Fruit fly (Drosophila melanogaster) whole organism, embryonic: Measurements from ENCODE around the gene CG10477.

Experiments
- Ada2b ChIP-seq: fragments of 200-800 bp; sonication (Bioruptor generic); IDR thresholded peaks from 2 replicates; pipeline ENCODE4 v1.3.6; 2022; ENCODE audit warnings: missing biosample characterization, missing genetic modification characterization
- Atf6 ChIP-seq: fragments of 200-800 bp; sonication (Bioruptor generic); IDR thresholded peaks from 2 replicates; pipeline ENCODE4 v1.3.6; 2022; ENCODE audit warnings: missing biosample characterization, missing genetic modification characterization
- CG11504 ChIP-seq: fragments of 200-800 bp; sonication (Bioruptor generic); optimal IDR thresholded peaks from 3 replicates; lab custom pipeline; 2019; ENCODE audit warnings: missing biosample characterization, mild to moderate bottlenecking, missing genetic modification characterization, moderate library complexity
- CG12219 ChIP-seq: fragments of 200-800 bp; sonication (Bioruptor generic); optimal IDR thresholded peaks from 3 replicates; lab custom pipeline; 2018; ENCODE audit warnings: missing biosample characterization, mild to moderate bottlenecking, missing genetic modification characterization
- CG13894 ChIP-seq: fragments of 200-800 bp; sonication (Bioruptor generic); optimal IDR thresholded peaks from 3 replicates; lab custom pipeline; 2018; ENCODE audit warnings: missing biosample characterization, mild to moderate bottlenecking, missing genetic modification characterization, moderate library complexity
- CG14860 ChIP-seq: fragments of 200-800 bp; sonication (Bioruptor generic); IDR thresholded peaks from 3 replicates; pipeline ENCODE4 v1.3.6; 2022; ENCODE audit warnings: missing biosample characterization, missing genetic modification characterization; ENCODE audit not compliant: partially characterized antibody
- CG18599 ChIP-seq: fragments of 200-800 bp; sonication (Bioruptor generic); optimal IDR thresholded peaks from 3 replicates; lab custom pipeline; 2017; ENCODE audit warnings: missing biosample characterization, missing genetic modification characterization, mild to moderate bottlenecking, moderate library complexity, missing genetic modification reagents
- CG2889 ChIP-seq: fragments of 200-800 bp; sonication (Bioruptor generic); IDR thresholded peaks from 3 replicates; pipeline ENCODE4 v1.3.6; 2022; ENCODE audit warnings: missing biosample characterization, missing genetic modification characterization
- CG31224 ChIP-seq: fragments of 200-800 bp; sonication (Bioruptor generic); IDR thresholded peaks from 2 replicates; pipeline ENCODE4 v1.3.6; 2022; ENCODE audit warnings: missing biosample characterization, missing genetic modification characterization
- CG3407 ChIP-seq: fragments of 200-800 bp; sonication (Bioruptor generic); optimal IDR thresholded peaks from 2 replicates; lab custom pipeline; 2018; ENCODE audit warnings: missing biosample characterization, mild to moderate bottlenecking, missing genetic modification characterization
- CG4820 ChIP-seq: fragments of 200-800 bp; sonication (Bioruptor generic); optimal IDR thresholded peaks from 3 replicates; lab custom pipeline; 2016; ENCODE audit warnings: missing biosample characterization, missing genetic modification characterization
- CG5953 ChIP-seq: fragments of 200-800 bp; sonication (Bioruptor generic); IDR thresholded peaks from 2 replicates; pipeline ENCODE4 v1.3.6; 2022; ENCODE audit warnings: missing biosample characterization, missing genetic modification characterization
- CG6272 ChIP-seq: fragments of 200-800 bp; sonication (Bioruptor generic); IDR thresholded peaks from 2 replicates; pipeline ENCODE4 v1.3.6; 2022; ENCODE audit warnings: missing biosample characterization, missing genetic modification characterization
- CG6791 ChIP-seq: fragments of 200-800 bp; sonication (Bioruptor generic); IDR thresholded peaks from 3 replicates; pipeline ENCODE4 v1.3.6; 2022; ENCODE audit warnings: missing biosample characterization, missing genetic modification characterization; ENCODE audit not compliant: partially characterized antibody
- CG8089 ChIP-seq: fragments of 200-800 bp; sonication (Bioruptor generic); optimal IDR thresholded peaks from 3 replicates; lab custom pipeline; 2016; ENCODE audit warnings: missing biosample characterization, missing genetic modification characterization
- CG8765 ChIP-seq: fragments of 200-800 bp; sonication (Bioruptor generic); IDR thresholded peaks from 2 replicates; pipeline ENCODE4 v1.3.6; 2022; ENCODE audit warnings: missing biosample characterization, missing genetic modification characterization
- CrebB ChIP-seq: fragments of 200-800 bp; sonication (Bioruptor generic); optimal IDR thresholded peaks from 3 replicates; lab custom pipeline; 2018; ENCODE audit warnings: missing biosample characterization, mild to moderate bottlenecking, missing genetic modification characterization
- Deaf1 ChIP-seq: fragments of 200-800 bp; optimal IDR thresholded peaks from 3 replicates; lab custom pipeline; 2019; ENCODE audit warnings: missing biosample characterization, mild to moderate bottlenecking, missing genetic modification characterization, moderate library complexity
- Ets65A ChIP-seq: fragments of 200-800 bp; sonication (Bioruptor generic); peaks from one replicate; lab custom pipeline; 2016; ENCODE audit warnings: missing biosample characterization, missing genetic modification characterization
- Ets97D ChIP-seq: fragments of 200-800 bp; sonication (Bioruptor generic); optimal IDR thresholded peaks from 3 replicates; lab custom pipeline; 2016; ENCODE audit warnings: missing biosample characterization, missing genetic modification characterization
- HLH54F ChIP-seq: fragments of 200-800 bp; sonication (Bioruptor generic); optimal IDR thresholded peaks from 3 replicates; lab custom pipeline; 2016; ENCODE audit warnings: missing biosample characterization, missing genetic modification characterization
- Hmr ChIP-seq: fragments of 200-800 bp; sonication (Bioruptor generic); optimal IDR thresholded peaks from 3 replicates; lab custom pipeline; 2017; ENCODE audit warnings: mild to moderate bottlenecking, missing biosample characterization, missing genetic modification reagents, missing genetic modification characterization
- Med ChIP-seq: fragments of 200-800 bp; sonication (Bioruptor generic); peaks from one replicate; lab custom pipeline; 2016; ENCODE audit warnings: missing biosample characterization, missing genetic modification characterization, mild to moderate bottlenecking, inconsistent platforms, moderate library complexity
- Mrtf ChIP-seq: fragments of 200-800 bp; sonication (Bioruptor generic); IDR thresholded peaks from 3 replicates; pipeline ENCODE4 v1.3.6; 2022; ENCODE audit warnings: missing biosample characterization, missing genetic modification characterization
- Myb ChIP-seq: fragments of 200-800 bp; sonication (Bioruptor generic); optimal IDR thresholded peaks from 2 replicates; lab custom pipeline; 2016; ENCODE audit warnings: missing biosample characterization, missing genetic modification characterization
- Nf-YC ChIP-seq: fragments of 200-800 bp; optimal IDR thresholded peaks from 3 replicates; lab custom pipeline; 2019; ENCODE audit warnings: missing biosample characterization, mild to moderate bottlenecking, missing genetic modification characterization, moderate library complexity
- Vsx1 ChIP-seq: fragments of 200-800 bp; sonication (Bioruptor generic); optimal IDR thresholded peaks from 2 replicates; lab custom pipeline; 2017; ENCODE audit warnings: missing biosample characterization, mild to moderate bottlenecking, missing genetic modification characterization, missing genetic modification reagents
- abd-A ChIP-seq: fragments of 200-800 bp; sonication (Bioruptor generic); optimal IDR thresholded peaks from 3 replicates; lab custom pipeline; 2019; ENCODE audit warnings: missing biosample characterization, mild to moderate bottlenecking, missing genetic modification characterization, moderate library complexity
- amos ChIP-seq: fragments of 200-800 bp; sonication (Bioruptor generic); IDR thresholded peaks from 2 replicates; pipeline ENCODE4 v1.3.6; 2022; ENCODE audit warnings: missing biosample characterization, missing genetic modification characterization; ENCODE audit not compliant: partially characterized antibody
- cg ChIP-seq: fragments of 200-800 bp; sonication (Bioruptor generic); optimal IDR thresholded peaks from 3 replicates; lab custom pipeline; 2019; ENCODE audit warnings: missing biosample characterization, mild to moderate bottlenecking, missing genetic modification characterization, moderate library complexity
- chinmo ChIP-seq: fragments of 200-800 bp; sonication (Bioruptor generic); IDR thresholded peaks from 4 replicates; pipeline ENCODE4 v1.3.6; 2022; ENCODE audit warnings: missing biosample characterization, missing genetic modification characterization; ENCODE audit not compliant: partially characterized antibody
- eve ChIP-seq, 2 experiments: fragments of >200 bp; optimal IDR thresholded peaks; 2 replicates each; lab custom pipeline; 2017; ENCODE audit warnings: missing biosample characterization in 2 of 2, missing genetic modification characterization in 2 of 2
- ewg ChIP-seq: fragments of 200-800 bp; sonication (Bioruptor generic); optimal IDR thresholded peaks from 3 replicates; lab custom pipeline; 2017; ENCODE audit warnings: mild to moderate bottlenecking, missing biosample characterization, missing genetic modification reagents, missing genetic modification characterization
- fd96Cb ChIP-seq: fragments of 200-800 bp; sonication (Bioruptor generic); optimal IDR thresholded peaks from 2 replicates; lab custom pipeline; 2018; ENCODE audit warnings: missing biosample characterization, mild to moderate bottlenecking, missing genetic modification characterization, moderate library complexity
- kni ChIP-seq: fragments of 200-800 bp; sonication (Bioruptor generic); optimal IDR thresholded peaks from 3 replicates; lab custom pipeline; 2017; ENCODE audit warnings: mild to moderate bottlenecking, missing biosample characterization, missing genetic modification reagents, missing genetic modification characterization
- lov ChIP-seq, 2 experiments: fragments of 200-800 bp in 1 of 2; fragments of >200 bp in 1 of 2; sonication (Bioruptor generic) in 1 of 2; IDR thresholded peaks in 1 of 2; optimal IDR thresholded peaks in 1 of 2; 2 replicates in 1 of 2; 3 replicates in 1 of 2; pipeline versions ENCODE4 v1.3.6 to Lab custom; 2017 to 2022; ENCODE audit warnings: missing biosample characterization in 1 of 2, missing genetic modification characterization in 1 of 2
- luna ChIP-seq: fragments of 200-800 bp; sonication (Bioruptor generic); optimal IDR thresholded peaks from 2 replicates; lab custom pipeline; 2016; ENCODE audit warnings: missing biosample characterization, missing genetic modification characterization
- nerfin-1 ChIP-seq: fragments of 200-800 bp; sonication (Bioruptor generic); optimal IDR thresholded peaks from 3 replicates; lab custom pipeline; 2019; ENCODE audit warnings: missing biosample characterization, mild to moderate bottlenecking, missing genetic modification characterization, moderate library complexity
- org-1 ChIP-seq: fragments of 200-800 bp; sonication (Bioruptor generic); optimal IDR thresholded peaks from 2 replicates; lab custom pipeline; 2017; ENCODE audit warnings: missing biosample characterization, missing genetic modification characterization
- ranshi ChIP-seq: fragments of 200-800 bp; sonication (Bioruptor generic); IDR thresholded peaks from 2 replicates; pipeline ENCODE4 v1.3.6; 2022; ENCODE audit warnings: missing biosample characterization, missing genetic modification characterization
- ro ChIP-seq: fragments of 200-800 bp; sonication (Bioruptor generic); IDR thresholded peaks from 2 replicates; pipeline ENCODE4 v1.3.6; 2022; ENCODE audit warnings: missing biosample characterization, missing genetic modification characterization
- scrt ChIP-seq: fragments of 200-800 bp; sonication (Bioruptor generic); optimal IDR thresholded peaks from 2 replicates; lab custom pipeline; 2018; ENCODE audit warnings: missing biosample characterization, mild to moderate bottlenecking, missing genetic modification characterization, moderate library complexity
- sd ChIP-seq: fragments of 200-800 bp; sonication (Bioruptor generic); optimal IDR thresholded peaks from 3 replicates; lab custom pipeline; 2018; ENCODE audit warnings: missing biosample characterization, mild to moderate bottlenecking, missing genetic modification characterization, moderate library complexity
- sima ChIP-seq: fragments of 200-800 bp; sonication (Bioruptor generic); optimal IDR thresholded peaks from 2 replicates; lab custom pipeline; 2016; ENCODE audit warnings: missing biosample characterization, missing genetic modification characterization

CG10477 gene

DNA sequence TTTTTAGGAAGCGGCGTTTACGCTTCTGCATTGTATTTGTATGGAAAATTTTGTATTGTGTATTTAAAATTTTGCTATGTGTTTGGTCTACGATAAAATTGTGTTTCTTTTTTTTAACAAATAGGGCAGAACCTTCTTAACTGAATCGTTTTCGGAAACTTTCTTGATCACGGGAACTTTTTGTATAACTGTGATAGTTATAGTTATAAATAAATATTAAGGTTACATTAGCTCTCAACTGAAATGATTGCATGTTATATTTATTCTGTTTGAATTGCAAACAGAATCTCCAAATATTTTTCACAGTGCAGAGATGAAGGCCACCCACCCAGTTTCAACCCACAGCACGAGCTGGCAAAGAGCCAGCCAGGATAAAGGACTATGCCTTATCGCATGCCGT is 23.5 kb downstream of the CG10477 start, which contains the start of gene alphaKap4:
TSS of gene alphaKap4 (minus strand) at position 101 of the 400 bp plus-strand sequence.
- TF ChIP-seq CG8765 (GFP tag; lab: Robert Waterston, UW) = no peak
- no peak for TF ChIP-seq Ada2b (GFP tag; lab: Robert Waterston, UW)
- no peak for TF ChIP-seq sd
- TF ChIP-seq Atf6 (GFP tag; lab: Robert Waterston, UW) = no peak
- no peak for TF ChIP-seq sima
- TF ChIP-seq Vsx1 (GFP tag; lab: Kevin White, UChicago) = no peak
- no peak for TF ChIP-seq CG6791
- no peak for TF ChIP-seq CG12219 (GFP tag; lab: Kevin White, UChicago)
- no peak for TF ChIP-seq luna (GFP tag; lab: Kevin White, UChicago)
- TF ChIP-seq CG4820 (GFP tag; lab: Kevin White, UChicago) = no peak
- TF ChIP-seq CrebB (tag; lab: Kevin White, UChicago) = no peak

- TF ChIP-seq Deaf1 (tag; lab: Kevin White, UChicago) (peak; percentile 49), ro (GFP tag; lab: Robert Waterston, UW) (no peak), abd-A (tag; lab: Kevin White, UChicago) (peak; percentile 69), CG13894 (tag; lab: Kevin White, UChicago) (peak; percentile 10), CG5953 (GFP tag; lab: Robert Waterston, UW) (0 out of 2 replicates have a peak, but pooled peaks have one; percentile 4), kni (GFP tag; lab: Kevin White, UChicago) (no peak), HLH54F (GFP tag; lab: Kevin White, UChicago) (no peak), CG8089 (GFP tag; lab: Kevin White, UChicago) (no peak), CG31224 (GFP tag; lab: Robert Waterston, UW) (peak; percentile 96), cg (GFP tag; lab: Kevin White, UChicago) (peak; percentile 50), CG11504 (tag; lab: Kevin White, UChicago) (peak; percentile 98), CG18599 (GFP tag; lab: Kevin White, UChicago) (peak; percentile 16)
These were observed 33.5 kb downstream of the CG10477 start for dm6 chr3L:6000938-6001337.

- TF ChIP-seq Ets97D = peak; percentile 17
- TF ChIP-seq Ets65A = peak; percentile 70
- peak; percentile 53 for TF ChIP-seq abd-A (tag; lab: Kevin White, UChicago)
- TF ChIP-seq org-1 (GFP tag; lab: Kevin White, UChicago) = no peak
- TF ChIP-seq, all 482 proteins: peak for 3
These were observed 34.5 kb downstream of the CG10477 start for dm6 chr3L:5999888-6000287.

DNA sequence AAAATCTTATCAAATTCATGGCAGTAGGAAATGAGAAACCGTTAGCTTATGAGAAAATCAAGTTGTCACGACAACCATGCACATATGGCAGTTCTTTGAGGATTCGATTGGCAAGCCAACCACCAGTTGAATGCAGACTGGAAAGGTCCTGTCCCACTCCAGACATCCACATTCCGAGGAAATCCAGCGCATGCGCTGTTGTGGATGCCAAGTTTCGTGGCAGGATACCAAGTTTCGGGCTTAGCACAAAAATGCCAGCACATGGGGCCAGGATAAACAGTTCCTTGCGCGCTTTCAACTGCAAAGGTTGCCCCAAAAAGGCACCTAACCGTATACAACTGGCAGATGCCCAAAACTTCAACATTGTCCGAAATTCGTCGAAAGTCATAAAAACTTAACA is 37.5 kb downstream of the CG10477 start, which contains the start of gene PVRAP:
TSS of gene PVRAP (plus strand) at position 273 of the 400 bp plus-strand sequence.
- TF ChIP-seq nerfin-1 (tag; lab: Kevin White, UChicago) (peak; percentile 90), Mrtf (GFP tag; lab: Robert Waterston, UW) (no peak), ewg (GFP tag; lab: Kevin White, UChicago) (peak; percentile 74), Hmr (GFP tag; lab: Kevin White, UChicago) (peak; percentile 3), abd-A (tag; lab: Kevin White, UChicago) (peak; percentile 58), ranshi (GFP tag; lab: Robert Waterston, UW) (no peak), Myb (no peak), eve (GFP tag; optimal IDR thresholded peaks at IDR 0.05; lab: Kevin White, UChicago) (no peak), chinmo (0 out of 4 replicates have a peak, but pooled peaks have one; percentile 40), Med (GFP tag; lab: Kevin White, UChicago) (peak; percentile 14), fd96Cb (tag; lab: Kevin White, UChicago) (no peak), CG11504 (tag; lab: Kevin White, UChicago) (peak; percentile 38), lov (optimal IDR thresholded peaks at IDR 0.05; lab: Kevin White, UChicago) (no peak), lov (GFP tag; IDR thresholded peaks at IDR 0.05; lab: Robert Waterston, UW) (no peak), Nf-YC (tag; lab: Kevin White, UChicago) (no peak), CG14860 (GFP tag; lab: Robert Waterston, UW) (no peak), sd (peak; percentile 85), CG6272 (0 out of 2 replicates have a peak, but pooled peaks have one; percentile 20), CG2889 (GFP tag; lab: Robert Waterston, UW) (no peak), scrt (GFP tag; lab: Kevin White, UChicago) (peak; percentile 90), CG3407 (GFP tag; lab: Kevin White, UChicago) (no peak), amos (GFP tag; lab: Robert Waterston, UW) (0 out of 2 replicates have a peak, but pooled peaks have one; percentile 6)
